Worm (Caenorhabditis elegans) whole organism, early embryonic: ENCODE data around the gene dhs-28.

ENCODE experiments used
- B0310.2 ChIP-seq: sonication (generic microtip); optimal IDR thresholded peaks from 2 replicates; lab custom pipeline; 2016; ENCODE audit warnings: mild to moderate bottlenecking, missing genetic modification characterization, missing compliant biosample characterization
- F13C5.2 ChIP-seq: sonication (generic microtip); optimal IDR thresholded peaks from 2 replicates; lab custom pipeline; 2017; ENCODE audit warnings: mild to moderate bottlenecking, missing genetic modification characterization, inconsistent platforms, missing compliant biosample characterization
- aly-1 ChIP-seq: sonication (generic microtip); optimal IDR thresholded peaks from 2 replicates; lab custom pipeline; 2016; ENCODE audit warnings: missing genetic modification characterization, missing compliant biosample characterization
- ama-1 ChIP-seq: fragments of 150-350 bp; optimal IDR thresholded peaks from 2 replicates; lab custom pipeline; 2014
- ceh-13 ChIP-seq: fragments of 200-800 bp; sonication (Bioruptor generic); optimal IDR thresholded peaks from 2 replicates; lab custom pipeline; 2018; ENCODE audit warnings: mild to moderate bottlenecking, missing genetic modification characterization, missing compliant biosample characterization
- ceh-36 ChIP-seq: sonication (generic microtip); optimal IDR thresholded peaks from 2 replicates; lab custom pipeline; 2016; ENCODE audit warnings: missing genetic modification characterization, inconsistent platforms, missing compliant biosample characterization
- ets-7 ChIP-seq: sonication (generic microtip); optimal IDR thresholded peaks from 2 replicates; lab custom pipeline; 2016; ENCODE audit warnings: missing genotype, missing genetic modification characterization, missing compliant biosample characterization
- flt-1 ChIP-seq: fragments of 200-800 bp; sonication (Bioruptor generic); IDR thresholded peaks from 2 replicates; pipeline ENCODE4 v1.3.6; 2022; ENCODE audit warnings: missing genetic modification characterization, missing compliant biosample characterization
- hmbx-1 ChIP-seq: sonication (generic microtip); optimal IDR thresholded peaks from 2 replicates; lab custom pipeline; 2016; ENCODE audit warnings: mild to moderate bottlenecking, missing genetic modification characterization, missing compliant biosample characterization
- hmg-4 ChIP-seq: fragments of 200-800 bp; sonication (Bioruptor generic); optimal IDR thresholded peaks from 2 replicates; lab custom pipeline; 2018; ENCODE audit warnings: mild to moderate bottlenecking, missing genetic modification characterization, missing compliant biosample characterization
- hnd-1 ChIP-seq: sonication (generic microtip); optimal IDR thresholded peaks from 2 replicates; lab custom pipeline; 2016; ENCODE audit warnings: missing genetic modification characterization, missing compliant biosample characterization
- pes-1 ChIP-seq: fragments of 200-800 bp; sonication (Bioruptor generic); IDR thresholded peaks from 2 replicates; pipeline ENCODE4 v1.3.6; 2022; ENCODE audit warnings: missing genetic modification reagents, missing genetic modification characterization, missing compliant biosample characterization
- scrt-1 ChIP-seq: fragments of 200-800 bp; sonication (Bioruptor generic); IDR thresholded peaks from 2 replicates; pipeline ENCODE4 v1.3.6; 2022; ENCODE audit warnings: missing genetic modification characterization, missing compliant biosample characterization
- sea-1 ChIP-seq: fragments of 200-800 bp; sonication (Bioruptor generic); conservative IDR thresholded peaks from 2 replicates; pipeline ENCODE4 v1.3.6; 2022; ENCODE audit warnings: missing genetic modification characterization, missing compliant biosample characterization
- tbx-11 ChIP-seq: fragments of 200-800 bp; sonication (Bioruptor generic); IDR thresholded peaks from 2 replicates; pipeline ENCODE4 v1.3.6; 2022; ENCODE audit warnings: missing genetic modification characterization, missing compliant biosample characterization
- tbx-37 ChIP-seq: fragments of 200-800 bp; sonication (Bioruptor generic); conservative IDR thresholded peaks from 2 replicates; pipeline ENCODE4 v1.3.6; 2022; ENCODE audit warnings: missing genetic modification reagents, missing genetic modification characterization, missing compliant biosample characterization
- tra-4 ChIP-seq: sonication (generic microtip); optimal IDR thresholded peaks from 2 replicates; lab custom pipeline; 2017; ENCODE audit warnings: missing genetic modification characterization, missing compliant biosample characterization

Gene dhs-28

DNA sequence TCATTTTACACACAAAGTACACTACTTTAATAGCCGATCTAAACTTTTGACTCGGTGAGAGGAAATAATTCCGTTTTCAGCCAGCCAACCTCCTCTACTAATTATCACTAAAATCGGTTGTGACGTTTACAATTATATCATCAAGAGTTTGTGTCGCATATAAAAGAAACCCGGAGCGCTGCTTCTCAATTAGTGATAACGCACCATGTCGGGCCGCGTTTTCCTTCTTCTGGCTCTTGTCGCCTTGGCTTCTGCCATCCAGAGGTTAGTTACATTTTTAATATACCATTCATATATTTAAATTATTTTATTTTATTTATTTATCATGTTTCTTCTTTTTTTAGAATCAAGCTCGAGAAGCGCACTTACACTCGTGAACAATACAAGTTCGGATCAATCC, 27.3 kb upstream of the dhs-28 start, which contains the start of gene asp-3:
asp-3 (plus strand) TSS at position 79 of the 400 bp plus-strand sequence.
- TF ChIP-seq flt-1 (GFP tag; lab: Robert Waterston, UW) = no peak
- no peak for TF ChIP-seq ama-1 (lab: Kevin White, UChicago)
- TF ChIP-seq hnd-1 = no peak
- no peak for TF ChIP-seq ceh-36
- no peak for TF ChIP-seq aly-1 (tag; lab: Kevin White, UChicago)
- TF ChIP-seq tra-4 = no peak
- no peak for TF ChIP-seq F13C5.2 (tag; lab: Kevin White, UChicago)
- TF ChIP-seq hmbx-1 (tag; lab: Kevin White, UChicago) = no peak
- TF ChIP-seq sea-1 (GFP tag; lab: Robert Waterston, UW) = no peak
- TF ChIP-seq pes-1 (GFP tag; lab: Robert Waterston, UW) = no peak
- TF ChIP-seq B0310.2 (tag; lab: Kevin White, UChicago) = no peak
- no peak for TF ChIP-seq ceh-13 (GFP tag; lab: Kevin White, UChicago)
- TF ChIP-seq tbx-37 (GFP tag; lab: Robert Waterston, UW) = no peak

DNA sequence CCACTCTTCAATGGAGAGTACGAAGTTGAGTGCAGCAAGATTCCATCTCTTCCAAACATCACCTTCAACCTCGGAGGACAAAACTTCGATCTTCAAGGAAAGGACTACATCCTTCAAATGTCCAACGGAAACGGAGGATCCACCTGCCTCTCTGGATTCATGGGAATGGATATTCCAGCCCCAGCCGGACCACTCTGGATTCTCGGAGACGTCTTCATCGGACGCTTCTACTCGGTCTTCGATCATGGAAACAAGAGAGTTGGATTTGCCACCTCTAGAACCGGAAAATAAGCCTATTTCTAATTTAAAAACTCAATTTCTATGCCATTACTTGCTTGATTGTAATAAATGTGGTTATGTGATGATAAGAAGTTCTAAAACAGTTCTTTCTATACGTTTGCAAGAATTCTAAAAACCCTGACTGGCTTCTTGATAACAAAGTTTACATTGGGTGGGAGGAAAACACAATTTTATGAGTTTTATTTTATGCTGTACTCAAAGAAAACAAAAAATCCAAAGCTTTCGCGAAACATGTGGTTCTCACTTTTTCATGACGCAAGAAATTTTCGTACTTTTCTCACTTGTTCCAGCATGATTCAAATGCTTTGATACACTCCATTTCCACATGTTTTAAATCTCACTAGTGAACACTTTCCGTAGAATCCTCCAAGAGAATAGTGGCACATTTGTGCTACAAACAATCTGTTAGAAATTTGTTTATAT, 25.8 kb upstream of the dhs-28 start:
- no peak for TF ChIP-seq hmbx-1 (tag; lab: Kevin White, UChicago)
- no peak for TF ChIP-seq sea-1 (GFP tag; lab: Robert Waterston, UW)
- TF ChIP-seq tra-4 = no peak

DNA sequence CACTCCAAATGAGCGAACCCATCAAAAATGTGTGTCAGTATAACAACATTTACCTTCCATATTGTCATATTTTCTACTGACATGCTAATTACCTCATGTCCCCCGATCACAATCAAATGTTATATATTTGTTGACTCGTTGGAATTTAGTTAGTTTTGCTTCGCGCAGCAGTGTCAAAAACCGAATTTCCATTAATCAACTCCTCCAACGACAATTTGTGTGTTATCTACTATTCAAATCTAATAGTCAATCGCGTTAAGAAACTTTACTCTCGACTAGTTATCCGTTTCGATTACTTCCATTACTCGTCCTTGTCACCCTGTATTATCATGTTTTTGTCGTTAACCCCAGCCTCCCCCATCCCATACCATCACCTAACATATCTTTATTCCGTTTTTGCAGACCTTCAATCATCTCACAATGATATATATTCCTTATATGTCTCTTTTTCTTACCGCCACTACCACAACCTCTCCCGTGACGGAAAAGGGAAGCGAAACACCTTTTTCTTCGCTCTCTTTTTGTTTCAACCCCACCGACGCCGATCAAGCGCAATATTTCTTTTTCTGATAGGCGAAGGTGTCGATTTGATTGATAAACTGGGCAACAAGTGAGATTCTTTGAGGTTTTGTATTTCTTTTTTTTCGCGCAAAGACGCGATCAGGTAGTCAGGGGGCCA, 22.3 kb upstream of the dhs-28 start:
- TF ChIP-seq aly-1 (tag; lab: Kevin White, UChicago) (no peak), sea-1 (GFP tag; lab: Robert Waterston, UW) (no peak), hnd-1 (no peak), scrt-1 (GFP tag; lab: Robert Waterston, UW) (no peak), B0310.2 (tag; lab: Kevin White, UChicago) (no peak), hmg-4 (GFP tag; lab: Kevin White, UChicago) (no peak), hmbx-1 (tag; lab: Kevin White, UChicago) (no peak), ama-1 (lab: Kevin White, UChicago) (no peak), flt-1 (GFP tag; lab: Robert Waterston, UW) (no peak), ceh-13 (GFP tag; lab: Kevin White, UChicago) (no peak), tbx-37 (GFP tag; lab: Robert Waterston, UW) (no peak), tra-4 (no peak), pes-1 (GFP tag; lab: Robert Waterston, UW) (no peak), ets-7 (tag; lab: Kevin White, UChicago) (no peak), F13C5.2 (tag; lab: Kevin White, UChicago) (no peak), ceh-36 (no peak), tbx-11 (no peak)

DNA sequence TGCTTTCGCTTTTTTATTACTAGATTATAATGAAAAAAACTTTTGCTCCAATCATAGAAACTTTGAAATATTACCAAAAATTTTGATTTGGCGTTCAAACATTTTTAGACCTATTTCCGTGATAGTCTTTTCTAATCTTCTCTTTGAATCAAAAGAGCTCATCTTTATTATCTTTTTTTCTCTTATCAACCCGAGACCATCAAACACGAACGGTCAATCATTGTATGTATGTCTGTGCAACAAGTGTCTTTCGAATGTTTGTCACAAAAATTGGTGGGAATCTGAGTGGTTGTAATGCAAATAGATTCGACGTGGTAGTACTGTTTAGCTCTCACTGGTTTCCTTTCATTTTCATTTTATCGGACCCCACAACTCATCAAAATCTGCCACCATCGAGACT, 18.5 kb upstream of the dhs-28 start, which contains the start of gene M03A8.3:
M03A8.3 (plus strand) TSS at position 278 of the 400 bp plus-strand sequence.
- TF ChIP-seq tbx-11 (no peak), ceh-36 (no peak), tbx-37 (GFP tag; lab: Robert Waterston, UW) (no peak), flt-1 (GFP tag; lab: Robert Waterston, UW) (no peak)

ce11 chrX:6801546-6801945, 16.7 kb upstream of the dhs-28 start:
- TF ChIP-seq ama-1 (lab: Kevin White, UChicago) (no peak), B0310.2 (tag; lab: Kevin White, UChicago) (no peak), aly-1 (tag; lab: Kevin White, UChicago) (no peak), hmg-4 (GFP tag; lab: Kevin White, UChicago) (no peak), hmbx-1 (tag; lab: Kevin White, UChicago) (no peak), F13C5.2 (tag; lab: Kevin White, UChicago) (no peak), scrt-1 (GFP tag; lab: Robert Waterston, UW) (no peak), pes-1 (GFP tag; lab: Robert Waterston, UW) (no peak), flt-1 (GFP tag; lab: Robert Waterston, UW) (no peak), tbx-37 (GFP tag; lab: Robert Waterston, UW) (no peak), ceh-36 (no peak), ceh-13 (GFP tag; lab: Kevin White, UChicago) (no peak), sea-1 (GFP tag; lab: Robert Waterston, UW) (no peak), ets-7 (tag; lab: Kevin White, UChicago) (no peak), tbx-11 (no peak)

- no peak for TF ChIP-seq B0310.2 (tag; lab: Kevin White, UChicago)
- no peak for TF ChIP-seq aly-1 (tag; lab: Kevin White, UChicago)
- no peak for TF ChIP-seq ets-7 (tag; lab: Kevin White, UChicago)
- no peak for TF ChIP-seq sea-1 (GFP tag; lab: Robert Waterston, UW)
- TF ChIP-seq tbx-37 (GFP tag; lab: Robert Waterston, UW) = no peak
- no peak for TF ChIP-seq F13C5.2 (tag; lab: Kevin White, UChicago)
- TF ChIP-seq hnd-1 = no peak
- TF ChIP-seq scrt-1 (GFP tag; lab: Robert Waterston, UW) = no peak
These were observed 13.8 kb upstream of the dhs-28 start for ce11 chrX:6804405-6804804.

- no peak for TF ChIP-seq scrt-1 (GFP tag; lab: Robert Waterston, UW)
- no peak for TF ChIP-seq aly-1 (tag; lab: Kevin White, UChicago)
- TF ChIP-seq ceh-13 (GFP tag; lab: Kevin White, UChicago) = no peak
- no peak for TF ChIP-seq tbx-11
- no peak for TF ChIP-seq sea-1 (GFP tag; lab: Robert Waterston, UW)
- TF ChIP-seq hmg-4 (GFP tag; lab: Kevin White, UChicago) = no peak
- no peak for TF ChIP-seq hmbx-1 (tag; lab: Kevin White, UChicago)
These were observed 13.4 kb upstream of the dhs-28 start for ce11 chrX:6804857-6805256.
